Worm (Caenorhabditis elegans) whole organism, midembryonic: ENCODE results near the gene C03G6.6.

Experiments
- T22C8.4 ChIP-seq: fragments of 200-800 bp; sonication (Bioruptor generic); IDR thresholded peaks from 2 replicates; pipeline ENCODE4 v1.3.6; 2022; ENCODE audit warnings: missing genetic modification characterization, missing compliant biosample characterization
- cog-1 ChIP-seq: sonication (generic microtip); optimal IDR thresholded peaks from 2 replicates; lab custom pipeline; 2016; ENCODE audit warnings: missing genetic modification characterization, missing compliant biosample characterization
- flt-1 ChIP-seq: fragments of 200-800 bp; sonication (Bioruptor generic); IDR thresholded peaks from 2 replicates; pipeline ENCODE4 v1.3.6; 2022; ENCODE audit warnings: missing genetic modification characterization, missing compliant biosample characterization
- klf-2 ChIP-seq: fragments of 200-800 bp; sonication (Bioruptor generic); conservative IDR thresholded peaks from 2 replicates; pipeline ENCODE4 v1.3.6; 2022; ENCODE audit warnings: missing genetic modification reagents, missing genetic modification characterization, missing compliant biosample characterization
- med-1 ChIP-seq: sonication (generic microtip); optimal IDR thresholded peaks from 2 replicates; lab custom pipeline; 2017; ENCODE audit warnings: missing genetic modification characterization, mild to moderate bottlenecking, missing compliant biosample characterization, antibody characterized with exemption, missing genetic modification reagents; ENCODE audit not compliant: insufficient read depth
- ref-1 ChIP-seq: fragments of 200-800 bp; sonication (Bioruptor generic); conservative IDR thresholded peaks from 2 replicates; pipeline ENCODE4 v1.3.6; 2022; ENCODE audit warnings: missing genetic modification reagents, missing genetic modification characterization, missing compliant biosample characterization
- tab-1 ChIP-seq: fragments of 200-800 bp; sonication (Bioruptor generic); IDR thresholded peaks from 2 replicates; pipeline ENCODE4 v1.3.6; 2022; ENCODE audit warnings: missing genetic modification characterization, missing compliant biosample characterization
- ztf-23 ChIP-seq: fragments of 200-800 bp; sonication (Bioruptor generic); IDR thresholded peaks from 2 replicates; pipeline ENCODE4 v1.3.6; 2022; ENCODE audit warnings: missing genetic modification reagents, missing genetic modification characterization, missing compliant biosample characterization
- ztf-29 ChIP-seq: fragments of 200-800 bp; sonication (Bioruptor generic); IDR thresholded peaks from 2 replicates; pipeline ENCODE4 v1.3.6; 2022; ENCODE audit warnings: missing genetic modification reagents, missing genetic modification characterization, missing compliant biosample characterization

DNA sequence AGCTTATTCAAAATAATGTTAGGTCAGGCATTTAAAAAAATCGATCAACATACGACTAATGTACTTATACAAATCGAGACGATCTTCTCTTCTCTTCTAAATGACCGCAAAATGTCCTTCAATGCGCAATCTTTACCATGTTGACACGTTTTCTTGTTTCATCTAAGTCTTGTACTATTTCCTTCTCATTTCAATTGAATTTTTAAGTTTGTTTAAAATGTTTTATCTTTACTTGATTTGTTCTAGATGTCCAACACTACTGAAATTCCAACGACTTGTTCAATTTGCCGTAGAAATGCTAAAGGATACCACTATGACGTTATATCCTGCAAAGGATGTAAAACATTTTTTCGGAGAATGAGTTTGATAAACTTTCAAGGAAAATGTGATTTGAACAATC lies 15.3 kb upstream of the C03G6.6 start, which contains the start of the genes nhr-263 and nhr-148:
- TF ChIP-seq cog-1 (tag; lab: Kevin White, UChicago) (no peak), ztf-29 (no peak), klf-2 (GFP tag; lab: Robert Waterston, UW) (no peak), ztf-23 (GFP tag; lab: Robert Waterston, UW) (no peak), flt-1 (GFP tag; lab: Robert Waterston, UW) (no peak), med-1 (GFP tag; lab: Kevin White, UChicago) (no peak), T22C8.4 (GFP tag; lab: Robert Waterston, UW) (no peak), tab-1 (GFP tag; lab: Robert Waterston, UW) (no peak), ref-1 (no peak)
